Worm (Caenorhabditis elegans) whole organism, L4/young adult: ENCODE results near the gene tam-1.

Experiments used
- W03F9.2 ChIP-seq: fragments of 150-350 bp; optimal IDR thresholded peaks from 2 replicates; lab custom pipeline; 2014; ENCODE audit warnings: missing biosample characterization, missing genetic modification characterization
- dao-5 ChIP-seq: sonication (generic microtip); optimal IDR thresholded peaks from 2 replicates; lab custom pipeline; 2016; ENCODE audit warnings: missing genotype, missing genetic modification characterization, moderate library complexity, missing compliant biosample characterization
- him-1 ChIP-seq: sonication (generic microtip); optimal IDR thresholded peaks from 2 replicates; lab custom pipeline; 2016; ENCODE audit warnings: missing genotype, missing genetic modification reagents, missing genetic modification characterization, missing compliant biosample characterization

ce11 chrV:4933268-4933667 lies 29.6 kb downstream of the tam-1 start:
- no peak for TF ChIP-seq W03F9.2
- TF ChIP-seq him-1, result no peak
- no peak for TF ChIP-seq dao-5 (tag; lab: Kevin White, UChicago)
